Fruit fly (Drosophila melanogaster): Measurements from ENCODE around the gene fuss.

- TF ChIP-seq CG8159 (tag; optimal IDR thresholded peaks at IDR 0.05) (no peak), CG32121 (GFP tag; IDR thresholded peaks at IDR 0.05) (no peak), EcR (GFP tag; optimal IDR thresholded peaks at IDR 0.05) (no peak), CG8301 (tag; optimal IDR thresholded peaks at IDR 0.05) (no peak), CG34367 (tag; optimal IDR thresholded peaks at IDR 0.05) (no peak), Pif1A (GFP tag; optimal IDR thresholded peaks at IDR 0.05) (no peak), CG10348 (GFP tag; IDR thresholded peaks at IDR 0.05) (no peak), D1 (tag; optimal IDR thresholded peaks at IDR 0.05) (no peak), CG17806 (tag; optimal IDR thresholded peaks at IDR 0.05) (no peak), CG15710 (tag; optimal IDR thresholded peaks at IDR 0.05) (no peak), CG4496 (GFP tag; IDR thresholded peaks at IDR 0.05) (no peak)
Measured at dm6 chr4:978439-978911, at the start of gene fuss.

All from whole organism, pupa.